Worm (Caenorhabditis elegans): Measurements from ENCODE around the gene grl-8.

ce11 chrV:6685499-6685898 is 47.4 kb downstream of the grl-8 start:
- TF ChIP-seq ztf-29 (GFP tag; IDR thresholded peaks at IDR 0.05) (no peak), tab-1 (GFP tag; IDR thresholded peaks at IDR 0.05) (no peak), cog-1 (tag; optimal IDR thresholded peaks at IDR 0.05) (no peak), flt-1 (GFP tag; IDR thresholded peaks at IDR 0.05) (no peak), T22C8.4 (GFP tag; IDR thresholded peaks at IDR 0.05) (no peak), klf-2 (GFP tag; conservative IDR thresholded peaks at IDR 0.05) (no peak)
